Fruit fly (Drosophila melanogaster) whole organism, embryonic: Measurements from ENCODE around the gene Ubi-p63E.

Experiments
- BEAF-32 ChIP-seq: fragments of 200-800 bp; sonication (Bioruptor generic); optimal IDR thresholded peaks from 3 replicates; lab custom pipeline; 2017; ENCODE audit warnings: missing biosample characterization, missing genetic modification characterization, mild to moderate bottlenecking, moderate library complexity, missing genetic modification reagents
- CG11085 ChIP-seq: fragments of 200-800 bp; sonication (Bioruptor generic); IDR thresholded peaks from 2 replicates; pipeline ENCODE4 v1.3.6; 2022; ENCODE audit warnings: missing biosample characterization, missing genetic modification characterization
- CG12104 ChIP-seq: fragments of 200-800 bp; sonication (Bioruptor generic); optimal IDR thresholded peaks from 3 replicates; lab custom pipeline; 2016; ENCODE audit warnings: missing biosample characterization, missing genetic modification characterization
- CG12236 ChIP-seq: fragments of 200-800 bp; sonication (Bioruptor generic); optimal IDR thresholded peaks from 2 replicates; lab custom pipeline; 2016; ENCODE audit warnings: missing biosample characterization, missing genetic modification characterization
- CG12942 ChIP-seq: fragments of 200-800 bp; sonication (Bioruptor generic); optimal IDR thresholded peaks from 3 replicates; lab custom pipeline; 2016; ENCODE audit warnings: missing biosample characterization, missing genetic modification characterization
- CG13624 ChIP-seq: fragments of 200-800 bp; sonication (Bioruptor generic); optimal IDR thresholded peaks from 2 replicates; lab custom pipeline; 2016; ENCODE audit warnings: missing biosample characterization, missing genetic modification characterization
- CG14667 ChIP-seq: fragments of 200-800 bp; sonication (Bioruptor generic); IDR thresholded peaks from 2 replicates; pipeline ENCODE4 v1.3.6; 2022; ENCODE audit warnings: missing biosample characterization, missing genetic modification characterization
- CG15479 ChIP-seq: fragments of 200-800 bp; sonication (Bioruptor generic); optimal IDR thresholded peaks from 3 replicates; lab custom pipeline; 2019; ENCODE audit warnings: missing biosample characterization, mild to moderate bottlenecking, missing genetic modification characterization, moderate library complexity
- CG17385 ChIP-seq: fragments of 200-800 bp; sonication (Bioruptor generic); optimal IDR thresholded peaks from 3 replicates; lab custom pipeline; 2018; ENCODE audit warnings: missing biosample characterization, mild to moderate bottlenecking, missing genetic modification characterization
- CG18599 ChIP-seq: fragments of 200-800 bp; sonication (Bioruptor generic); optimal IDR thresholded peaks from 3 replicates; lab custom pipeline; 2017; ENCODE audit warnings: missing biosample characterization, missing genetic modification characterization, mild to moderate bottlenecking, moderate library complexity, missing genetic modification reagents
- CG30403 ChIP-seq: fragments of 200-800 bp; sonication (Bioruptor generic); optimal IDR thresholded peaks from 3 replicates; lab custom pipeline; 2016; ENCODE audit warnings: missing biosample characterization, missing genetic modification characterization
- CG34422 ChIP-seq: fragments of 200-800 bp; sonication (Bioruptor generic); IDR thresholded peaks from 3 replicates; pipeline ENCODE4 v1.3.6; 2022; ENCODE audit warnings: missing biosample characterization, missing genetic modification characterization
- CG4282 ChIP-seq: fragments of 200-800 bp; sonication (Bioruptor generic); optimal IDR thresholded peaks from 2 replicates; lab custom pipeline; 2016; ENCODE audit warnings: missing biosample characterization, missing genetic modification characterization
- CG6813 ChIP-seq: fragments of 200-800 bp; sonication (Bioruptor generic); optimal IDR thresholded peaks from 2 replicates; lab custom pipeline; 2017; ENCODE audit warnings: missing biosample characterization, missing genetic modification characterization, mild to moderate bottlenecking, moderate library complexity, missing genetic modification reagents
- CHES-1-like ChIP-seq: fragments of 200-800 bp; sonication (Bioruptor generic); optimal IDR thresholded peaks from 2 replicates; lab custom pipeline; 2016; ENCODE audit warnings: missing biosample characterization, missing genetic modification characterization
- Dbx ChIP-seq: fragments of 200-800 bp; sonication (Bioruptor generic); IDR thresholded peaks from 3 replicates; pipeline ENCODE4 v1.3.6; 2022; ENCODE audit warnings: missing biosample characterization, missing genetic modification characterization
- Deaf1 ChIP-seq: fragments of 200-800 bp; optimal IDR thresholded peaks from 3 replicates; lab custom pipeline; 2019; ENCODE audit warnings: missing biosample characterization, mild to moderate bottlenecking, missing genetic modification characterization, moderate library complexity
- Dll ChIP-seq: fragments of 200-800 bp; sonication (Bioruptor generic); IDR thresholded peaks from 4 replicates; pipeline ENCODE4 v1.3.6; 2022; ENCODE audit warnings: missing biosample characterization, missing genetic modification characterization; ENCODE audit not compliant: partially characterized antibody
- Dp ChIP-seq: fragments of 200-800 bp; sonication (Bioruptor generic); optimal IDR thresholded peaks from 2 replicates; lab custom pipeline; 2018; ENCODE audit warnings: missing biosample characterization, mild to moderate bottlenecking, missing genetic modification characterization, moderate library complexity
- E2f1 ChIP-seq: fragments of 200-800 bp; sonication (Bioruptor generic); IDR thresholded peaks from 2 replicates; pipeline ENCODE4 v1.3.6; 2022; ENCODE audit warnings: missing biosample characterization, missing genetic modification characterization
- HHEX ChIP-seq: fragments of 200-800 bp; sonication (Bioruptor generic); optimal IDR thresholded peaks from 3 replicates; lab custom pipeline; 2017; ENCODE audit warnings: missing biosample characterization, mild to moderate bottlenecking, missing genetic modification characterization, missing genetic modification reagents
- HmgZ ChIP-seq: fragments of 200-800 bp; sonication (Bioruptor generic); optimal IDR thresholded peaks from 2 replicates; lab custom pipeline; 2018; ENCODE audit warnings: missing biosample characterization, mild to moderate bottlenecking, missing genetic modification characterization
- Max ChIP-seq: fragments of 200-800 bp; sonication (Bioruptor generic); optimal IDR thresholded peaks from 2 replicates; lab custom pipeline; 2016; ENCODE audit warnings: missing biosample characterization, mild to moderate bottlenecking, missing genetic modification characterization
- Mrtf ChIP-seq: fragments of 200-800 bp; sonication (Bioruptor generic); IDR thresholded peaks from 3 replicates; pipeline ENCODE4 v1.3.6; 2022; ENCODE audit warnings: missing biosample characterization, missing genetic modification characterization
- NC2β ChIP-seq: fragments of 200-800 bp; sonication (Bioruptor generic); optimal IDR thresholded peaks from 2 replicates; lab custom pipeline; 2016; ENCODE audit warnings: missing biosample characterization, missing genetic modification characterization
- Sox100B ChIP-seq: fragments of 200-800 bp; sonication (Bioruptor generic); optimal IDR thresholded peaks from 3 replicates; lab custom pipeline; 2018; ENCODE audit warnings: missing biosample characterization, mild to moderate bottlenecking, missing genetic modification characterization
- Sry-δ ChIP-seq: fragments of 200-800 bp; sonication (Bioruptor generic); optimal IDR thresholded peaks from 2 replicates; lab custom pipeline; 2016; ENCODE audit warnings: missing biosample characterization, missing genetic modification characterization
- TFAM ChIP-seq: fragments of 200-800 bp; sonication (Bioruptor generic); optimal IDR thresholded peaks from 2 replicates; lab custom pipeline; 2017; ENCODE audit warnings: missing biosample characterization, missing genetic modification characterization, inconsistent platforms
- Trl ChIP-seq, 3 experiments: fragments of >200 bp in 2 of 3; fragments of 200-800 bp in 1 of 3; sonication (Bioruptor generic) in 1 of 3; optimal IDR thresholded peaks; 2 replicates in 1 of 3; 3 replicates in 2 of 3; lab custom pipeline; 2016 to 2017; ENCODE audit warnings: missing biosample characterization in 1 of 3, missing genetic modification characterization in 1 of 3
- Xrp1 ChIP-seq: fragments of 200-800 bp; sonication (Bioruptor generic); IDR thresholded peaks from 2 replicates; pipeline ENCODE4 v1.3.6; 2022; ENCODE audit warnings: missing biosample characterization, missing genetic modification characterization
- btn ChIP-seq: fragments of 200-800 bp; sonication (Bioruptor generic); optimal IDR thresholded peaks from 2 replicates; lab custom pipeline; 2016; ENCODE audit warnings: missing biosample characterization, missing genetic modification characterization
- chif ChIP-seq, 2 experiments: fragments of 200-800 bp; sonication (Bioruptor generic); optimal IDR thresholded peaks; 3 replicates each; lab custom pipeline; 2016; ENCODE audit warnings: missing biosample characterization in 2 of 2, missing genetic modification characterization in 2 of 2
- corto ChIP-seq: fragments of 200-800 bp; sonication (Bioruptor generic); optimal IDR thresholded peaks from 2 replicates; lab custom pipeline; 2016; ENCODE audit warnings: missing biosample characterization, mild to moderate bottlenecking, missing genetic modification characterization, moderate library complexity
- dati ChIP-seq: fragments of 200-800 bp; sonication (Bioruptor generic); IDR thresholded peaks from 2 replicates; pipeline ENCODE4 v1.3.6; 2022; ENCODE audit warnings: missing biosample characterization, missing genetic modification characterization
- eyg ChIP-seq: fragments of 200-800 bp; sonication (Bioruptor generic); optimal IDR thresholded peaks from 3 replicates; lab custom pipeline; 2016; ENCODE audit warnings: missing biosample characterization, missing genetic modification characterization
- fd64A ChIP-seq: fragments of 200-800 bp; sonication (Bioruptor generic); optimal IDR thresholded peaks from 3 replicates; lab custom pipeline; 2018; ENCODE audit warnings: missing biosample characterization, mild to moderate bottlenecking, missing genetic modification characterization
- gcm2 ChIP-seq: fragments of 200-800 bp; sonication (Bioruptor generic); optimal IDR thresholded peaks from 2 replicates; lab custom pipeline; 2016; ENCODE audit warnings: missing biosample characterization, missing genetic modification characterization
- insv ChIP-seq, 2 experiments: fragments of 200-800 bp; sonication (Bioruptor generic); optimal IDR thresholded peaks; 3 replicates each; lab custom pipeline; 2016 to 2018; ENCODE audit warnings: missing biosample characterization in 2 of 2, missing genetic modification characterization in 2 of 2
- inv ChIP-seq: fragments of 200-800 bp; sonication (Bioruptor generic); IDR thresholded peaks from 2 replicates; pipeline ENCODE4 v1.3.6; 2022; ENCODE audit warnings: missing biosample characterization, missing genetic modification characterization; ENCODE audit not compliant: partially characterized antibody
- jing ChIP-seq: fragments of 200-800 bp; sonication (Bioruptor generic); optimal IDR thresholded peaks from 2 replicates; lab custom pipeline; 2018; ENCODE audit warnings: missing biosample characterization, mild to moderate bottlenecking, missing genetic modification characterization
- ken ChIP-seq: fragments of 200-800 bp; sonication (Bioruptor generic); IDR thresholded peaks from 3 replicates; pipeline ENCODE4 v1.3.6; 2022; ENCODE audit warnings: missing biosample characterization, missing genetic modification characterization
- klu ChIP-seq: fragments of 200-800 bp; sonication (Bioruptor generic); IDR thresholded peaks from 2 replicates; pipeline ENCODE4 v1.3.6; 2022; ENCODE audit warnings: missing biosample characterization, missing genetic modification characterization
- lov ChIP-seq, 2 experiments: fragments of 200-800 bp in 1 of 2; fragments of >200 bp in 1 of 2; sonication (Bioruptor generic) in 1 of 2; IDR thresholded peaks in 1 of 2; optimal IDR thresholded peaks in 1 of 2; 2 replicates in 1 of 2; 3 replicates in 1 of 2; pipeline versions ENCODE4 v1.3.6 to Lab custom; 2017 to 2022; ENCODE audit warnings: missing biosample characterization in 1 of 2, missing genetic modification characterization in 1 of 2
- otp ChIP-seq: fragments of 200-800 bp; sonication (Bioruptor generic); IDR thresholded peaks from 3 replicates; pipeline ENCODE4, ENCODE4 v1.3.6; 2022; ENCODE audit warnings: missing biosample characterization, missing genetic modification characterization
- pfk ChIP-seq: fragments of 200-800 bp; sonication (Bioruptor generic); optimal IDR thresholded peaks from 2 replicates; lab custom pipeline; 2018; ENCODE audit warnings: missing biosample characterization, mild to moderate bottlenecking, missing genetic modification characterization, moderate library complexity
- pnt ChIP-seq: fragments of 200-800 bp; sonication (Bioruptor generic); optimal IDR thresholded peaks from 3 replicates; lab custom pipeline; 2016; ENCODE audit warnings: missing biosample characterization, missing genetic modification characterization
- repo ChIP-seq: fragments of 200-800 bp; sonication (Bioruptor generic); optimal IDR thresholded peaks from 2 replicates; lab custom pipeline; 2016; ENCODE audit warnings: missing biosample characterization, missing genetic modification characterization
- so ChIP-seq: fragments of 200-800 bp; sonication (Bioruptor generic); IDR thresholded peaks from 3 replicates; pipeline ENCODE4 v1.3.6; 2022; ENCODE audit warnings: missing biosample characterization, missing genetic modification characterization
- trh ChIP-seq: fragments of 200-800 bp; sonication (Bioruptor generic); optimal IDR thresholded peaks from 2 replicates; lab custom pipeline; 2016; ENCODE audit warnings: missing biosample characterization, missing genetic modification characterization
- tx ChIP-seq: fragments of 200-800 bp; sonication (Bioruptor generic); optimal IDR thresholded peaks from 2 replicates; lab custom pipeline; 2016; ENCODE audit warnings: missing biosample characterization, missing genetic modification characterization
- vfl ChIP-seq: fragments of 200-800 bp; sonication (Bioruptor generic); optimal IDR thresholded peaks from 2 replicates; lab custom pipeline; 2016; ENCODE audit warnings: missing biosample characterization, missing genetic modification characterization

Gene Ubi-p63E

dm6 chr3L:3898978-3899377 is 4.0 kb downstream of the Ubi-p63E start, which contains the start of gene Ccz1 (continued):
- TF ChIP-seq trh (GFP tag; lab: Kevin White, UChicago) = peak; percentile 63
- TF ChIP-seq gcm2 (GFP tag; lab: Kevin White, UChicago) = no peak
- no peak for TF ChIP-seq klu (GFP tag; lab: Robert Waterston, UW)
- peak; percentile 28 for TF ChIP-seq BEAF-32 (GFP tag; lab: Kevin White, UChicago)
- TF ChIP-seq pfk (GFP tag; lab: Kevin White, UChicago) = no peak
- TF ChIP-seq HmgZ (tag; lab: Kevin White, UChicago) = peak; percentile 79
- no peak for TF ChIP-seq Deaf1 (tag; lab: Kevin White, UChicago)
- TF ChIP-seq Xrp1 (GFP tag; lab: Robert Waterston, UW) = no peak
- peak; percentile 68 for TF ChIP-seq HHEX (GFP tag; lab: Kevin White, UChicago)
- peak in 1 of 2 experiments; percentile 57 for TF ChIP-seq insv (GFP tag; optimal IDR thresholded peaks at IDR 0.05; lab: Kevin White, UChicago)
- no peak for TF ChIP-seq Mrtf
- peak; percentile 59 for TF ChIP-seq CG17385
- TF ChIP-seq jing (GFP tag; lab: Kevin White, UChicago) = peak; percentile 6
- peak; percentile 79 for TF ChIP-seq CHES-1-like (GFP tag; lab: Kevin White, UChicago)
- TF ChIP-seq CG30403 (GFP tag; lab: Kevin White, UChicago) = peak; percentile 59
- TF ChIP-seq ken = no peak
- peak; percentile 70 for TF ChIP-seq CG12104 (GFP tag; lab: Kevin White, UChicago)
- TF ChIP-seq CG14667 (GFP tag; lab: Robert Waterston, UW) = no peak
- no peak for TF ChIP-seq CG11085
- TF ChIP-seq Trl (optimal IDR thresholded peaks at IDR 0.05; lab: Kevin White, UChicago) = no peak
- peak; percentile 83 for TF ChIP-seq Trl (GFP tag; optimal IDR thresholded peaks at IDR 0.05; lab: Kevin White, UChicago)
- no peak for TF ChIP-seq Dbx (GFP tag; lab: Robert Waterston, UW)
- TF ChIP-seq inv (GFP tag; lab: Robert Waterston, UW) = no peak
- TF ChIP-seq dati = no peak
- TF ChIP-seq Sox100B = peak; percentile 61
- no peak for TF ChIP-seq CG15479 (GFP tag; lab: Kevin White, UChicago)
- TF ChIP-seq corto (GFP tag; lab: Kevin White, UChicago) = no peak
- TF ChIP-seq Dp = peak; percentile 41
- TF ChIP-seq eyg = peak; percentile 69
- TF ChIP-seq so (GFP tag; lab: Robert Waterston, UW) = no peak
- peak; percentile 21 for TF ChIP-seq CG4282
- TF ChIP-seq CG34422 (GFP tag; lab: Robert Waterston, UW) = no peak
- TF ChIP-seq lov (optimal IDR thresholded peaks at IDR 0.05; lab: Kevin White, UChicago) = no peak
- TF ChIP-seq lov (GFP tag; IDR thresholded peaks at IDR 0.05; lab: Robert Waterston, UW) = no peak
- peak; percentile 24 for TF ChIP-seq CG18599 (GFP tag; lab: Kevin White, UChicago)
- TF ChIP-seq Dll (GFP tag; lab: Robert Waterston, UW) = no peak
- peak; percentile 37 for TF ChIP-seq CG6813
- no peak for TF ChIP-seq otp (GFP tag; lab: Robert Waterston, UW)
- TF ChIP-seq NC2β (GFP tag; lab: Kevin White, UChicago) = peak; percentile 86
- peak; percentile 71 to 73 for TF ChIP-seq chif (GFP tag; optimal IDR thresholded peaks at IDR 0.05; lab: Kevin White, UChicago)
- peak; percentile 53 for TF ChIP-seq CG12236
- peak; percentile 64 for TF ChIP-seq CG13624 (GFP tag; lab: Kevin White, UChicago)
- peak; percentile 60 for TF ChIP-seq pnt (GFP tag; lab: Kevin White, UChicago)
- TF ChIP-seq Max = peak; percentile 67
- peak; percentile 50 for TF ChIP-seq vfl
- peak; percentile 67 for TF ChIP-seq CG12942
- peak; percentile 42 for TF ChIP-seq btn (GFP tag; lab: Kevin White, UChicago)
- peak; percentile 52 for TF ChIP-seq Sry-δ (GFP tag; lab: Kevin White, UChicago)
- TF ChIP-seq tx = peak; percentile 76
- TF ChIP-seq fd64A (GFP tag; lab: Kevin White, UChicago) = peak; percentile 38
- peak; percentile 9 for TF ChIP-seq TFAM (GFP tag; lab: Kevin White, UChicago)
- TF ChIP-seq E2f1 (GFP tag; lab: Robert Waterston, UW) = no peak
- peak; percentile 63 for TF ChIP-seq repo
